Worm (Caenorhabditis elegans): Measurements from ENCODE around the gene efl-3.

DNA sequence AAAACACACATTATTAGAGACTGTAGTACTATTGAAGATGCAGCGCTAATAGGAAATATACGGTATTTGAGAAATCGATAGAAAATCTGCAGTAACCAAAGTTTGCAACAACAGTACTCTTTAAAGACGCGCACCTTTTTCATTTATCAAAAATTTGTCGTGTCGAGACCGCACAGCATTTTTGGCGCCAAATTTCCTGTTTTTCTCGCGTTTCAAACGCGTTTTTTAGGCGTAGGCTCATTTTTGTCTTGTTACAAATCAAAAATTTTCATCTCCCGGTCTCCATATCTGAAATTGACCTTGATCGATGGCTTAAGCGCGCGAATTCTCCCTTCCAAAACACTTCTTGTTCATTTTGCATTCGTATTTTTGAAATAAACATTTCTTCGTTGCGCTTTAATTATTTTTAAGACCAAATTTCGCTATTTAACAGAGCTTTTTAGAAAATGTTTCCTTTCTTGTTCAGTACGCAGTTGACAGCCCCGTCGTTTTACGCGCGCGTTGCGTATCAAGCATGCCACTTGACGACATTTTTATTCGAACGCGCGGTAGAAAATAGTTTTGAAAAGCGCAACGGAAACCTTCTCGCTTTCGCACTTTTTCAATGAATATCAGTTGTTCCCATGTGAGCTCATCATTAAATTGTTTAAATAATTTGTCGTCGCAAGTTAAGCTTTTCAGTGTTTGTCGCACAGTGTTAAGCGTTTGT lies 44.4 kb downstream of the efl-3 start:
- TF ChIP-seq aly-2 (tag; optimal IDR thresholded peaks at IDR 0.05) (no peak), nhr-11 (tag; optimal IDR thresholded peaks at IDR 0.05) (no peak), nhr-12 (tag; optimal IDR thresholded peaks at IDR 0.05) (no peak), unc-55 (GFP tag; optimal IDR thresholded peaks at IDR 0.05) (no peak), crh-2 (tag; optimal IDR thresholded peaks at IDR 0.05) (no peak), unc-39 (tag; optimal IDR thresholded peaks at IDR 0.05) (no peak), dmd-4 (tag; optimal IDR thresholded peaks at IDR 0.05) (no peak)
